Fruit fly (Drosophila melanogaster): ENCODE data around the gene mRpS26.

dm6 chr3L:18101421-18101996 is 4.9 kb upstream of the mRpS26 start:
- TF ChIP-seq EcR (GFP tag; optimal IDR thresholded peaks at IDR 0.05) (no peak), CG8301 (tag; optimal IDR thresholded peaks at IDR 0.05) (no peak), rn (GFP tag; IDR thresholded peaks at IDR 0.05) (no peak)
